Fruit fly (Drosophila melanogaster) whole organism, embryonic: ENCODE data around the gene Cyp4d14.

Experiments
- Abd-B ChIP-seq: fragments of 200-800 bp; sonication (Bioruptor generic); optimal IDR thresholded peaks from 2 replicates; lab custom pipeline; 2018; ENCODE audit warnings: missing biosample characterization, mild to moderate bottlenecking, missing genetic modification characterization, moderate library complexity
- B-H2 ChIP-seq: fragments of 200-800 bp; sonication (Bioruptor generic); optimal IDR thresholded peaks from 2 replicates; lab custom pipeline; 2018; ENCODE audit warnings: missing biosample characterization, mild to moderate bottlenecking, missing genetic modification characterization
- Blimp-1 ChIP-seq: fragments of 200-800 bp; sonication (Bioruptor generic); optimal IDR thresholded peaks from 3 replicates; lab custom pipeline; 2018; ENCODE audit warnings: missing biosample characterization, missing genetic modification characterization, mild to moderate bottlenecking, moderate library complexity, missing genetic modification reagents
- CG10267 ChIP-seq: fragments of 200-800 bp; sonication (Bioruptor generic); optimal IDR thresholded peaks from 2 replicates; lab custom pipeline; 2018; ENCODE audit warnings: missing biosample characterization, mild to moderate bottlenecking, missing genetic modification characterization, moderate library complexity
- CG12219 ChIP-seq: fragments of 200-800 bp; sonication (Bioruptor generic); optimal IDR thresholded peaks from 3 replicates; lab custom pipeline; 2018; ENCODE audit warnings: missing biosample characterization, mild to moderate bottlenecking, missing genetic modification characterization
- CG1233 ChIP-seq: fragments of 200-800 bp; sonication (Bioruptor generic); optimal IDR thresholded peaks from 4 replicates; lab custom pipeline; 2018; ENCODE audit warnings: missing biosample characterization, mild to moderate bottlenecking, missing genetic modification characterization
- CG12744 ChIP-seq: fragments of 200-800 bp; sonication (Bioruptor generic); optimal IDR thresholded peaks from 2 replicates; lab custom pipeline; 2016; ENCODE audit warnings: missing biosample characterization, missing genetic modification characterization
- CG13775 ChIP-seq: fragments of 200-800 bp; sonication (Bioruptor generic); optimal IDR thresholded peaks from 3 replicates; lab custom pipeline; 2017; ENCODE audit warnings: missing biosample characterization, mild to moderate bottlenecking, missing genetic modification characterization
- CG14860 ChIP-seq: fragments of 200-800 bp; sonication (Bioruptor generic); IDR thresholded peaks from 3 replicates; pipeline ENCODE4 v1.3.6; 2022; ENCODE audit warnings: missing biosample characterization, missing genetic modification characterization; ENCODE audit not compliant: partially characterized antibody
- CG17328 ChIP-seq: fragments of 200-800 bp; sonication (Bioruptor generic); IDR thresholded peaks from 2 replicates; pipeline ENCODE4 v1.3.6; 2022; ENCODE audit warnings: missing biosample characterization, missing genetic modification characterization
- CG17385 ChIP-seq: fragments of 200-800 bp; sonication (Bioruptor generic); optimal IDR thresholded peaks from 3 replicates; lab custom pipeline; 2018; ENCODE audit warnings: missing biosample characterization, mild to moderate bottlenecking, missing genetic modification characterization
- CG17612 ChIP-seq: fragments of 200-800 bp; sonication (Bioruptor generic); IDR thresholded peaks from 2 replicates; pipeline ENCODE4 v1.3.6; 2022; ENCODE audit warnings: missing biosample characterization, missing genetic modification characterization
- CG2199 ChIP-seq: fragments of 200-800 bp; sonication (Bioruptor generic); IDR thresholded peaks from 3 replicates; pipeline ENCODE4 v1.3.6; 2022; ENCODE audit warnings: missing biosample characterization, missing genetic modification characterization
- CG2202 ChIP-seq: fragments of 200-800 bp; sonication (Bioruptor generic); optimal IDR thresholded peaks from 2 replicates; lab custom pipeline; 2018; ENCODE audit warnings: missing biosample characterization, mild to moderate bottlenecking, missing genetic modification characterization
- CG31365 ChIP-seq: fragments of 200-800 bp; sonication (Bioruptor generic); optimal IDR thresholded peaks from 2 replicates; lab custom pipeline; 2018; ENCODE audit warnings: missing biosample characterization, mild to moderate bottlenecking, missing genetic modification characterization
- CG32772 ChIP-seq: fragments of 200-800 bp; sonication (Bioruptor generic); IDR thresholded peaks from 2 replicates; pipeline ENCODE4 v1.3.6; 2022; ENCODE audit warnings: missing biosample characterization, missing genetic modification characterization
- CG3847 ChIP-seq: fragments of 200-800 bp; sonication (Bioruptor generic); IDR thresholded peaks from 2 replicates; pipeline ENCODE4 v1.3.6; 2022; ENCODE audit warnings: missing biosample characterization, missing genetic modification characterization
- CG5245 ChIP-seq: fragments of 200-800 bp; sonication (Bioruptor generic); optimal IDR thresholded peaks from 3 replicates; lab custom pipeline; 2016; ENCODE audit warnings: missing biosample characterization, missing genetic modification characterization
- CG5953 ChIP-seq: fragments of 200-800 bp; sonication (Bioruptor generic); IDR thresholded peaks from 2 replicates; pipeline ENCODE4 v1.3.6; 2022; ENCODE audit warnings: missing biosample characterization, missing genetic modification characterization
- CG6654 ChIP-seq: fragments of 200-800 bp; sonication (Bioruptor generic); optimal IDR thresholded peaks from 2 replicates; lab custom pipeline; 2017; ENCODE audit warnings: missing biosample characterization, mild to moderate bottlenecking, missing genetic modification characterization
- CG8281 ChIP-seq: fragments of 200-800 bp; sonication (Bioruptor generic); optimal IDR thresholded peaks from 2 replicates; lab custom pipeline; 2018; ENCODE audit warnings: missing biosample characterization, mild to moderate bottlenecking, missing genetic modification characterization, moderate library complexity
- CG8359 ChIP-seq: fragments of 200-800 bp; sonication (Bioruptor generic); optimal IDR thresholded peaks from 2 replicates; lab custom pipeline; 2017; ENCODE audit warnings: missing biosample characterization, mild to moderate bottlenecking, missing genetic modification characterization, borderline replicate concordance
- CG8924 ChIP-seq: fragments of 200-800 bp; optimal IDR thresholded peaks from 3 replicates; lab custom pipeline; 2019; ENCODE audit warnings: missing biosample characterization, mild to moderate bottlenecking, missing genetic modification characterization, moderate library complexity
- CG9609 ChIP-seq: fragments of 200-800 bp; sonication (Bioruptor generic); optimal IDR thresholded peaks from 3 replicates; lab custom pipeline; 2016; ENCODE audit warnings: missing biosample characterization, missing genetic modification characterization
- CG9727 ChIP-seq: fragments of 200-800 bp; sonication (Bioruptor generic); optimal IDR thresholded peaks from 3 replicates; lab custom pipeline; 2017; ENCODE audit warnings: missing biosample characterization, mild to moderate bottlenecking, missing genetic modification characterization
- Chrac-16 ChIP-seq: fragments of 200-800 bp; sonication (Bioruptor generic); optimal IDR thresholded peaks from 3 replicates; lab custom pipeline; 2016; ENCODE audit warnings: missing biosample characterization, missing genetic modification characterization
- Dek ChIP-seq: fragments of 200-800 bp; sonication (Bioruptor generic); optimal IDR thresholded peaks from 3 replicates; lab custom pipeline; 2019; ENCODE audit warnings: missing biosample characterization, mild to moderate bottlenecking, missing genetic modification characterization, moderate library complexity
- E2f2 ChIP-seq: fragments of 200-800 bp; sonication (Bioruptor generic); IDR thresholded peaks from 2 replicates; pipeline ENCODE4 v1.3.6; 2022; ENCODE audit warnings: missing biosample characterization, missing genetic modification characterization
- HmgD ChIP-seq: fragments of 200-800 bp; sonication (Bioruptor generic); optimal IDR thresholded peaks from 3 replicates; lab custom pipeline; 2016; ENCODE audit warnings: missing biosample characterization, missing genetic modification characterization
- NC2β ChIP-seq: fragments of 200-800 bp; sonication (Bioruptor generic); optimal IDR thresholded peaks from 2 replicates; lab custom pipeline; 2016; ENCODE audit warnings: missing biosample characterization, missing genetic modification characterization
- Poxn ChIP-seq: fragments of 200-800 bp; sonication (Bioruptor generic); IDR thresholded peaks from 2 replicates; pipeline ENCODE4 v1.3.6; 2022; ENCODE audit warnings: missing biosample characterization, missing genetic modification characterization
- Six4 ChIP-seq: fragments of 200-800 bp; sonication (Bioruptor generic); optimal IDR thresholded peaks from 2 replicates; lab custom pipeline; 2016; ENCODE audit warnings: missing biosample characterization, missing genetic modification characterization
- Sry-δ ChIP-seq: fragments of 200-800 bp; sonication (Bioruptor generic); optimal IDR thresholded peaks from 2 replicates; lab custom pipeline; 2016; ENCODE audit warnings: missing biosample characterization, missing genetic modification characterization
- Xbp1 ChIP-seq: fragments of 200-800 bp; sonication (Bioruptor generic); optimal IDR thresholded peaks from 3 replicates; lab custom pipeline; 2016; ENCODE audit warnings: missing biosample characterization, mild to moderate bottlenecking, missing genetic modification characterization
- Xrp1 ChIP-seq: fragments of 200-800 bp; sonication (Bioruptor generic); IDR thresholded peaks from 2 replicates; pipeline ENCODE4 v1.3.6; 2022; ENCODE audit warnings: missing biosample characterization, missing genetic modification characterization
- abd-A ChIP-seq: fragments of 200-800 bp; sonication (Bioruptor generic); optimal IDR thresholded peaks from 3 replicates; lab custom pipeline; 2019; ENCODE audit warnings: missing biosample characterization, mild to moderate bottlenecking, missing genetic modification characterization, moderate library complexity
- ap ChIP-seq: fragments of 200-800 bp; sonication (Bioruptor generic); IDR thresholded peaks from 2 replicates; pipeline ENCODE4 v1.3.6; 2022; ENCODE audit warnings: missing biosample characterization, missing genetic modification characterization
- bsh ChIP-seq, 2 experiments: fragments of 200-800 bp; sonication (Bioruptor generic); optimal IDR thresholded peaks; 2 replicates each; lab custom pipeline; 2017 to 2018; ENCODE audit warnings: mild to moderate bottlenecking in 2 of 2, missing biosample characterization in 2 of 2, missing genetic modification characterization in 2 of 2, moderate library complexity in 1 of 2
- lov ChIP-seq, 2 experiments: fragments of 200-800 bp in 1 of 2; fragments of >200 bp in 1 of 2; sonication (Bioruptor generic) in 1 of 2; IDR thresholded peaks in 1 of 2; optimal IDR thresholded peaks in 1 of 2; 2 replicates in 1 of 2; 3 replicates in 1 of 2; pipeline versions ENCODE4 v1.3.6 to Lab custom; 2017 to 2022; ENCODE audit warnings: missing biosample characterization in 1 of 2, missing genetic modification characterization in 1 of 2
- maf-S ChIP-seq: fragments of 200-800 bp; sonication (Bioruptor generic); optimal IDR thresholded peaks from 2 replicates; lab custom pipeline; 2016; ENCODE audit warnings: missing biosample characterization, missing genetic modification characterization
- nerfin-1 ChIP-seq: fragments of 200-800 bp; sonication (Bioruptor generic); optimal IDR thresholded peaks from 3 replicates; lab custom pipeline; 2019; ENCODE audit warnings: missing biosample characterization, mild to moderate bottlenecking, missing genetic modification characterization, moderate library complexity
- pan ChIP-seq, 4 experiments: fragments of >200 bp in 3 of 4; fragments of 200-800 bp in 1 of 4; sonication (Bioruptor generic) in 1 of 4; optimal IDR thresholded peaks in 3 of 4; IDR thresholded peaks in 1 of 4; 2 replicates each; pipeline versions ENCODE4 v1.3.6 to Lab custom; 2017 to 2022; ENCODE audit warnings: missing biosample characterization in 2 of 4, missing genetic modification characterization in 2 of 4, mixed read lengths in 1 of 4
- pita ChIP-seq: fragments of 200-800 bp; sonication (Bioruptor generic); optimal IDR thresholded peaks from 2 replicates; lab custom pipeline; 2017; ENCODE audit warnings: missing biosample characterization, mild to moderate bottlenecking, missing genetic modification characterization
- rib ChIP-seq: fragments of 200-800 bp; sonication (Bioruptor generic); IDR thresholded peaks from 2 replicates; pipeline ENCODE4 v1.3.6; 2022; ENCODE audit warnings: missing biosample characterization, missing genetic modification characterization
- toy ChIP-seq: fragments of 200-800 bp; sonication (Bioruptor generic); IDR thresholded peaks from 2 replicates; pipeline ENCODE4 v1.3.6; 2022; ENCODE audit warnings: missing biosample characterization, missing genetic modification characterization
- ttk ChIP-seq: fragments of 200-800 bp; sonication (Bioruptor generic); IDR thresholded peaks from 2 replicates; pipeline ENCODE4 v2.1.2; 2022; ENCODE audit warnings: missing biosample characterization, missing genetic modification characterization
- tup ChIP-seq: fragments of 200-800 bp; sonication (Bioruptor generic); optimal IDR thresholded peaks from 2 replicates; lab custom pipeline; 2016; ENCODE audit warnings: missing biosample characterization, mild to moderate bottlenecking, missing genetic modification characterization, moderate library complexity
- unc-4 ChIP-seq: fragments of 200-800 bp; sonication (Bioruptor generic); IDR thresholded peaks from 2 replicates; pipeline ENCODE4 v1.3.6; 2022; ENCODE audit warnings: missing biosample characterization, missing genetic modification characterization; ENCODE audit not compliant: partially characterized antibody

Cyp4d14 gene

DNA sequence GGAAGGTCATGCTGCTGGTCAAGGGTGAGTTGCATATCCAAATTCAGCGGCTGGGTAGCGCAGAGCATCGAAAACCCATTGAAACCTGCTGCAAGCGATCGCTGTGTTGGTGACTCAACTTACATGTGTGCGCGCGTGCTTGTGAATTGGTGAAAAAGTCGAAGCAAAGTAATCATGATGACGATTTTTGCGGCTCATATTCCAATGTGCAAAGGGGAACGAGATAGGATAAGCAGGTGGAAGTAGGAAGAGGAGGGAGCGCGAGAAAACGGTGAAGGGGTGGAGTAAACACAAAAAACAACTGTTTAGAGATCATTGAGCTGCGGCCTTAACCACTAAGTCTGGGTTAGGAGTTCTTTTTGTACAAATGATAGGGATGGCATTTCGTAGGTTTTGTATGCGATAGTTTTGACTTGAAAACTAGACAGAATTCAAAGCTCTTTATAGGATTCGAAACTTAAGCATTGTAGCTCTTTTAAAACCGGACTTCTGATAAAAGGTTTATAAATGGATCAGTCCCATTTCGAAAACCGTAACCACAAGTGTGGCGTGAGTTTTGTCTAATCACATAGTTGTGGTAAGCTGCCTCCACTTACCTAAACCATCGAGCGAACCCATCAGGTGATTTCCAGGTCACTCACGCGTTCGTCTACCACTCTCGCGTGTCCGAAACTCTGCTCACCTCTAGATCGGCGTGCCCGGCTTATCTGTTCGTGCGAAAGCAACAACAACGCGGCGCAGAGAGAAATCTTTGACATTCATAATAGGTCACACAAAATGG, 29.2 kb downstream of the Cyp4d14 start (continued):
- TF ChIP-seq toy, result no peak
- no peak for TF ChIP-seq HmgD
- TF ChIP-seq CG2202 (tag; lab: Kevin White, UChicago), result no peak
- TF ChIP-seq Six4 (GFP tag; lab: Kevin White, UChicago), result no peak
- peak; percentile 17 for TF ChIP-seq CG1233
- no peak for TF ChIP-seq tup (GFP tag; lab: Kevin White, UChicago)
- no peak for TF ChIP-seq lov (optimal IDR thresholded peaks at IDR 0.05; lab: Kevin White, UChicago)
- TF ChIP-seq lov (GFP tag; IDR thresholded peaks at IDR 0.05; lab: Robert Waterston, UW), result no peak
- no peak for TF ChIP-seq CG17328
- no peak for TF ChIP-seq CG17612
- 0 out of 2 replicates have a peak, but pooled peaks have one; percentile 37 for TF ChIP-seq rib
- peak; percentile 26 for TF ChIP-seq Xbp1 (GFP tag; lab: Kevin White, UChicago)
- TF ChIP-seq CG9609, result no peak
- TF ChIP-seq CG13775 (GFP tag; lab: Kevin White, UChicago), result peak; percentile 36
- TF ChIP-seq pan (optimal IDR thresholded peaks at IDR 0.05; lab: Kevin White, UChicago), result no peak
- TF ChIP-seq pan (GFP tag; optimal IDR thresholded peaks at IDR 0.05 in 1 of 2, IDR thresholded peaks at IDR 0.05 in 1 of 2), result no peak
- no peak for TF ChIP-seq CG2199
- TF ChIP-seq CG3847 (GFP tag; lab: Robert Waterston, UW), result no peak; the same call in 1 of the 2 replicates
- no peak for TF ChIP-seq Abd-B
- peak; percentile 21 for TF ChIP-seq maf-S (GFP tag; lab: Kevin White, UChicago)
- TF ChIP-seq CG14860, result peak; percentile 78
- TF ChIP-seq CG8281 (tag; lab: Kevin White, UChicago), result no peak
- TF ChIP-seq CG8924 (tag; lab: Kevin White, UChicago), result peak; percentile 40
- no peak for TF ChIP-seq Poxn (GFP tag; lab: Robert Waterston, UW)
- TF ChIP-seq CG10267, result peak; percentile 15
- TF ChIP-seq nerfin-1 (tag; lab: Kevin White, UChicago), result peak; percentile 23
- TF ChIP-seq ap, result no peak
- no peak for TF ChIP-seq Blimp-1
- TF ChIP-seq Dek, result no peak
- peak; percentile 86 for TF ChIP-seq Sry-δ
- TF ChIP-seq CG12744, result no peak
- TF ChIP-seq bsh (GFP tag; optimal IDR thresholded peaks at IDR 0.05; lab: Kevin White, UChicago), result no peak
- peak; percentile 76 for TF ChIP-seq unc-4 (GFP tag; lab: Robert Waterston, UW)
- TF ChIP-seq ttk (GFP tag; lab: Robert Waterston, UW), result no peak
- TF ChIP-seq CG31365, result no peak
- no peak for TF ChIP-seq NC2β (GFP tag; lab: Kevin White, UChicago)
- peak; percentile 3 for TF ChIP-seq CG5245 (GFP tag; lab: Kevin White, UChicago)
- TF ChIP-seq CG6654 (GFP tag; lab: Kevin White, UChicago), result no peak
- TF ChIP-seq Chrac-16, result no peak
- TF ChIP-seq CG8359 (GFP tag; lab: Kevin White, UChicago), result no peak
- no peak for TF ChIP-seq abd-A (tag; lab: Kevin White, UChicago)
- peak; percentile 47 for TF ChIP-seq B-H2
- no peak for TF ChIP-seq pita (GFP tag; lab: Kevin White, UChicago)
- peak; percentile 41 for TF ChIP-seq CG17385 (GFP tag; lab: Kevin White, UChicago)
- TF ChIP-seq CG5953, result no peak
- TF ChIP-seq Xrp1 (GFP tag; lab: Robert Waterston, UW), result 0 out of 2 replicates have a peak, but pooled peaks have one; percentile 5
- no peak for TF ChIP-seq CG12219 (GFP tag; lab: Kevin White, UChicago)
- TF ChIP-seq CG32772 (GFP tag; lab: Robert Waterston, UW), result no peak
- TF ChIP-seq E2f2 (GFP tag; lab: Robert Waterston, UW), result peak; percentile 12; the same call in 1 of the 2 replicates
- TF ChIP-seq CG9727 (GFP tag; lab: Kevin White, UChicago), result peak; percentile 60
